Fruit fly (Drosophila melanogaster) whole organism, prepupa: ENCODE results near the gene CG44325.

Source experiments
- CG16779 ChIP-seq: fragments of 200-800 bp; sonication (Bioruptor generic); optimal IDR thresholded peaks from 3 replicates; lab custom pipeline; 2017; ENCODE audit warnings: missing biosample characterization, mild to moderate bottlenecking, missing genetic modification characterization
- CG34406 ChIP-seq: fragments of 200-800 bp; sonication (Bioruptor generic); optimal IDR thresholded peaks from 3 replicates; lab custom pipeline; 2016; ENCODE audit warnings: missing biosample characterization, missing genetic modification characterization
- CG6163 ChIP-seq: fragments of 200-800 bp; sonication (Bioruptor generic); IDR thresholded peaks from 3 replicates; pipeline ENCODE4 v1.3.6; 2022; ENCODE audit warnings: missing biosample characterization, missing genetic modification characterization
- CG6276 ChIP-seq: fragments of 200-800 bp; sonication (Bioruptor generic); optimal IDR thresholded peaks from 2 replicates; lab custom pipeline; 2017; ENCODE audit warnings: missing biosample characterization, mild to moderate bottlenecking, missing genetic modification characterization
- Eip78C ChIP-seq: fragments of 200-800 bp; sonication (Bioruptor generic); peaks from one replicate; lab custom pipeline; 2016; ENCODE audit warnings: missing biosample characterization, missing genetic modification characterization
- Ets21C ChIP-seq: fragments of 200-800 bp; sonication (Bioruptor generic); optimal IDR thresholded peaks from 3 replicates; lab custom pipeline; 2016; ENCODE audit warnings: missing biosample characterization, missing genetic modification characterization
- fd85E ChIP-seq: fragments of 200-800 bp; sonication (Bioruptor generic); optimal IDR thresholded peaks from 3 replicates; lab custom pipeline; 2016; ENCODE audit warnings: missing biosample characterization, missing genetic modification characterization
- vri ChIP-seq: fragments of 200-800 bp; sonication (Bioruptor generic); optimal IDR thresholded peaks from 3 replicates; lab custom pipeline; 2016; ENCODE audit warnings: missing biosample characterization, mild to moderate bottlenecking, missing genetic modification characterization

DNA sequence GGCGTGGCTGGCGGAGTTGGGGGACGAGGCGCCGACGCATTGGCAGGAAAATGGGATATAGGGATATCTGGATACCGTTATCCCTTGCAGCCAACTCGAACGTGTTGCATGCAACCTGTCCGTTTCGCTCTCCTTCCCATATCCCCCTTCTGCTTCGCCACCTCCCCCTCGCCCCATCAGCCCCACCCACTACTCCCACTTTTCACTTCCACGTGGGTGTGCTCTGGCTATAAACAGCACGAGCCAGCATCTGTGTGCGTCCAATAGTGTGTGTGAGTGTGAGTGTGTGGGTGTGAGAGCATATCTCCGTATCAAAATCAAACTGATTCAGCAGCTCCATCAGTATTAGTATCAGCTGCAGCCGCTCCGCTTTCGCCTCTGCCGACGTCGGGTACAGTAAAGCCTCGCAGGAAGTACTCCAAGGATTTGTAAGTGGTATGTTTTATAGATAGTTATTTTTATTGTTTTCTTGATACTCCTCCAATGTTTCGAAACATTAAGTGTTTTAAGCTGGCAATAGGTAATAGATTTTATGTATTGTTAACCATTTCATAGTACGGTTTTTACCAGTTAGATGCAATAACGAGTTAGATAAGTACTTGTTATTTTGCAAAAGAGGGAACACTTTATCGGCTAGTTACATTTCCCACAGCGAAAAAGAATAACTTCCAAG lies 40.8 kb upstream of the CG44325 start:
- TF ChIP-seq Eip78C (GFP tag; lab: Kevin White, UChicago) (peak; percentile 87), Ets21C (GFP tag; lab: Kevin White, UChicago) (no peak), CG16779 (tag; lab: Kevin White, UChicago) (no peak), CG6163 (GFP tag; lab: Robert Waterston, UW) (0 out of 3 replicates have a peak, but pooled peaks have one; percentile 27), CG6276 (GFP tag; lab: Kevin White, UChicago) (peak; percentile 47), CG34406 (GFP tag; lab: Kevin White, UChicago) (no peak), fd85E (no peak), vri (no peak)
